Worm (Caenorhabditis elegans): ENCODE data around the gene flp-8.

Gene flp-8

DNA sequence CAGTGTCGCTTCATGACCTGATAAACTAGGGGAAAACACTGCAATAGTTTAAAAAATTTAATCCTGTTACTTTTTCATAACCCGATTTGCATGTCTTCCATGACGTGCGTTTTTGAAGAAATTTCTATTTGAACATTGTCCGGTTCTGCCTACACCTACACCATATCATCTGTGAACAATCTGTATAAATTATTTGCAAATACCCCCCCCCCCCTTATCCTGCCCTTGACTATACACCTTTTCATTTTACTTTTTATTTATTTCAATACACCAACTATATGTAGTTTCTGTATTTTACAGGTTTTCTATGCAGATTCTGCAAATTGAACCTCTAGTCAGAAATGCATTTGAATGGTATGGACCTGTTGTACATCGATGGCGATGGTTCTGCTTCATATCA lies 7.0 kb downstream of the flp-8 start, which contains the start of gene daf-6:
daf-6 (plus strand) TSS at position 301 of the 400 bp plus-strand sequence.
- TF ChIP-seq ama-1 (optimal IDR thresholded peaks at IDR 0.05) = no peak
- no peak for TF ChIP-seq mbf-1 (tag; optimal IDR thresholded peaks at IDR 0.05)
- no peak for TF ChIP-seq nhr-77 (tag; optimal IDR thresholded peaks at IDR 0.05)
- TF ChIP-seq zag-1 (tag; optimal IDR thresholded peaks at IDR 0.05) = no peak
- TF ChIP-seq nhr-237 (tag; optimal IDR thresholded peaks at IDR 0.05) = no peak
- TF ChIP-seq unc-39 (tag; optimal IDR thresholded peaks at IDR 0.05) = no peak
- no peak for TF ChIP-seq Y55F3AM.14 (GFP tag; optimal IDR thresholded peaks at IDR 0.05)
- no peak for TF ChIP-seq nhr-129 (tag; optimal IDR thresholded peaks at IDR 0.05)
- no peak for TF ChIP-seq mdl-1 (tag; optimal IDR thresholded peaks at IDR 0.05)
- TF ChIP-seq lsy-2 (tag; optimal IDR thresholded peaks at IDR 0.05) = no peak
- TF ChIP-seq nhr-10 (tag; optimal IDR thresholded peaks at IDR 0.05) = no peak
- no peak for TF ChIP-seq sma-3 (GFP tag; optimal IDR thresholded peaks at IDR 0.05)
- no peak for TF ChIP-seq mab-5 (tag; optimal IDR thresholded peaks at IDR 0.05)
- TF ChIP-seq C34F6.9 (tag; optimal IDR thresholded peaks at IDR 0.05) = no peak

DNA sequence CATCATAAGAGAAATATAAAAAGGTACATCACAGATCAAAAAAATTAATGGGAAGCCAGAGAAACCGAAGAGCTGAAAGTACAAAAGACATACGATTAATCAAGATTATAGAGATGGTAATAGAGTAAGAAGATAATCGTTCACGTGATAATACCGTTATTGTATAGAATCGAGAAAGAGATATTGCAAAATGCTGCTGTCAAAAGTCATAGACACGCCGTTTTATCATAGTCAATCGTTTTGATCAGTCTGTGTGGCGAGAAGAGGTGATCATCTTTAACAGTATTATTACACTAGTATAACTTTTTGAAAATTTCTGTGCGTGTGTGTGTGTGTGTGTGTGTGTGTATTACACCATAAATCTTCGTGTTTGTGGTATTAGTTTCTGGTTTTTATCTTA lies 13.2 kb downstream of the flp-8 start:
- no peak for TF ChIP-seq unc-55 (GFP tag; optimal IDR thresholded peaks at IDR 0.05)
- TF ChIP-seq nhr-6 (tag; optimal IDR thresholded peaks at IDR 0.05) = no peak
- peak; percentile 67 for TF ChIP-seq nhr-25 (tag; optimal IDR thresholded peaks at IDR 0.05)
- no peak for TF ChIP-seq unc-39 (tag; optimal IDR thresholded peaks at IDR 0.05)
- TF ChIP-seq ztf-11 (tag; optimal IDR thresholded peaks at IDR 0.05) = no peak
- no peak for TF ChIP-seq nhr-77 (tag; optimal IDR thresholded peaks at IDR 0.05)
- TF ChIP-seq sma-3 (GFP tag; optimal IDR thresholded peaks at IDR 0.05) = peak; percentile 71
- TF ChIP-seq snpc-4 (tag; optimal IDR thresholded peaks at IDR 0.05) = no peak
- no peak for TF ChIP-seq ceh-16 (tag; optimal IDR thresholded peaks at IDR 0.05)
- no peak for TF ChIP-seq nhr-129 (tag; optimal IDR thresholded peaks at IDR 0.05)
- no peak for TF ChIP-seq mab-5 (tag; optimal IDR thresholded peaks at IDR 0.05)
- TF ChIP-seq dmd-4 (tag; optimal IDR thresholded peaks at IDR 0.05) = no peak
- no peak for TF ChIP-seq aly-2 (tag; optimal IDR thresholded peaks at IDR 0.05)
- no peak for TF ChIP-seq lsy-2 (tag; optimal IDR thresholded peaks at IDR 0.05)
- TF ChIP-seq alr-1 (tag; optimal IDR thresholded peaks at IDR 0.05) = no peak
- TF ChIP-seq gmeb-1 (tag; optimal IDR thresholded peaks at IDR 0.05) = peak; percentile 8
- TF ChIP-seq Y55F3AM.14 (GFP tag; optimal IDR thresholded peaks at IDR 0.05) = no peak
- no peak for TF ChIP-seq nhr-23 (tag; optimal IDR thresholded peaks at IDR 0.05)
- no peak for TF ChIP-seq egl-27 (tag; optimal IDR thresholded peaks at IDR 0.05)
- no peak for TF ChIP-seq C34F6.9 (tag; optimal IDR thresholded peaks at IDR 0.05)
- TF ChIP-seq nhr-12 (tag; optimal IDR thresholded peaks at IDR 0.05) = no peak
- peak; percentile 61 for TF ChIP-seq nhr-21 (tag; optimal IDR thresholded peaks at IDR 0.05)
- TF ChIP-seq zag-1 (tag; optimal IDR thresholded peaks at IDR 0.05) = no peak
- TF ChIP-seq elt-3 (tag; optimal IDR thresholded peaks at IDR 0.05) = no peak
- no peak for TF ChIP-seq nhr-237 (tag; optimal IDR thresholded peaks at IDR 0.05)
- peak; percentile 86 for TF ChIP-seq sma-9 (GFP tag; optimal IDR thresholded peaks at IDR 0.05)
- TF ChIP-seq sma-9 (tag; optimal IDR thresholded peaks at IDR 0.05) = no peak
- TF ChIP-seq sem-4 (tag; optimal IDR thresholded peaks at IDR 0.05) = no peak
- peak in 1 of 2 experiments; percentile 26 for TF ChIP-seq mdl-1 (tag; optimal IDR thresholded peaks at IDR 0.05)
- TF ChIP-seq blmp-1 (tag; optimal IDR thresholded peaks at IDR 0.05; ENCODE audit: insufficient read depth) = peak; percentile 76
- TF ChIP-seq crh-2 (tag; optimal IDR thresholded peaks at IDR 0.05) = peak; percentile 39
- TF ChIP-seq ztf-4 (tag; optimal IDR thresholded peaks at IDR 0.05) = no peak
- no peak for TF ChIP-seq peb-1 (tag; optimal IDR thresholded peaks at IDR 0.05)
- no peak for TF ChIP-seq lin-13 (GFP tag; optimal IDR thresholded peaks at IDR 0.05)
- TF ChIP-seq skn-1 (tag; optimal IDR thresholded peaks at IDR 0.05) = no peak
- TF ChIP-seq ZK546.5 (tag; optimal IDR thresholded peaks at IDR 0.05) = no peak
- no peak for TF ChIP-seq lin-39 (tag; optimal IDR thresholded peaks at IDR 0.05)
- TF ChIP-seq nhr-10 (tag; optimal IDR thresholded peaks at IDR 0.05) = no peak
- TF ChIP-seq lin-11 (tag; optimal IDR thresholded peaks at IDR 0.05) = no peak
- TF ChIP-seq fos-1 (tag; optimal IDR thresholded peaks at IDR 0.05) = no peak
- no peak for TF ChIP-seq ama-1 (optimal IDR thresholded peaks at IDR 0.05)
- TF ChIP-seq ceh-82 (tag; optimal IDR thresholded peaks at IDR 0.05) = no peak
- TF ChIP-seq nhr-11 (tag; optimal IDR thresholded peaks at IDR 0.05) = no peak
- no peak for TF ChIP-seq F13H6.1 (tag; optimal IDR thresholded peaks at IDR 0.05)
- TF ChIP-seq mbf-1 (tag; optimal IDR thresholded peaks at IDR 0.05) = no peak
- no peak for TF ChIP-seq ztf-1 (GFP tag; conservative IDR thresholded peaks at IDR 0.05)
- no peak for TF ChIP-seq unc-62 (GFP tag; optimal IDR thresholded peaks at IDR 0.05)
- no peak for TF ChIP-seq R02D3.7 (tag; optimal IDR thresholded peaks at IDR 0.05)
- TF ChIP-seq elt-1 (tag; optimal IDR thresholded peaks at IDR 0.05) = no peak

All from whole organism, L2 larva.